Worm (Caenorhabditis elegans) whole organism, midembryonic: ENCODE results near the gene F52C9.3.

ENCODE experiments used
- flt-1 ChIP-seq: fragments of 200-800 bp; sonication (Bioruptor generic); IDR thresholded peaks from 2 replicates; pipeline ENCODE4 v1.3.6; 2022; ENCODE audit warnings: missing genetic modification characterization, missing compliant biosample characterization
- klf-2 ChIP-seq: fragments of 200-800 bp; sonication (Bioruptor generic); conservative IDR thresholded peaks from 2 replicates; pipeline ENCODE4 v1.3.6; 2022; ENCODE audit warnings: missing genetic modification reagents, missing genetic modification characterization, missing compliant biosample characterization
- ref-1 ChIP-seq: fragments of 200-800 bp; sonication (Bioruptor generic); conservative IDR thresholded peaks from 2 replicates; pipeline ENCODE4 v1.3.6; 2022; ENCODE audit warnings: missing genetic modification reagents, missing genetic modification characterization, missing compliant biosample characterization
- tab-1 ChIP-seq: fragments of 200-800 bp; sonication (Bioruptor generic); IDR thresholded peaks from 2 replicates; pipeline ENCODE4 v1.3.6; 2022; ENCODE audit warnings: missing genetic modification characterization, missing compliant biosample characterization

DNA sequence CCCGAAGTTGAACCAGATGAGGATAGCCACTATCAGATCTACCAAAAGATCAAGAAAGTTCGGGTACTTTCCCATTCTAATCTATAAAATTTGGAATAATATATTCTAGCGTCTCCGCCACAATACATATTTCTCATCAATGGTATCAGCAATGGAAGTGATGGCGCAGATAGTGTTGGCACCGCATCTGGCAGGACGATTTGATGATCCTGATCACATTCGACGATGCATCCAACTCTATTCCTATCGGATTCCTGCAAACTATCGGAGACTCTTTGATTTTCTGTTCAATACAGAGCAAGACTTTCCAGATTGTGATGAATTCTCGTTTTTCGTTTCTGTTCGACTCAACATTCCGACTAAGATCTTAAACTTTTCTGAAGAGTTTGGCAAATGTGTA lies 7.7 kb downstream of the F52C9.3 start:
- TF ChIP-seq ref-1 (GFP tag; lab: Robert Waterston, UW) (no peak), flt-1 (GFP tag; lab: Robert Waterston, UW) (no peak), tab-1 (GFP tag; lab: Robert Waterston, UW) (no peak), klf-2 (GFP tag; lab: Robert Waterston, UW) (no peak)
